Fruit fly (Drosophila melanogaster): Measurements from ENCODE around the gene Flacc.

The Flacc gene

DNA sequence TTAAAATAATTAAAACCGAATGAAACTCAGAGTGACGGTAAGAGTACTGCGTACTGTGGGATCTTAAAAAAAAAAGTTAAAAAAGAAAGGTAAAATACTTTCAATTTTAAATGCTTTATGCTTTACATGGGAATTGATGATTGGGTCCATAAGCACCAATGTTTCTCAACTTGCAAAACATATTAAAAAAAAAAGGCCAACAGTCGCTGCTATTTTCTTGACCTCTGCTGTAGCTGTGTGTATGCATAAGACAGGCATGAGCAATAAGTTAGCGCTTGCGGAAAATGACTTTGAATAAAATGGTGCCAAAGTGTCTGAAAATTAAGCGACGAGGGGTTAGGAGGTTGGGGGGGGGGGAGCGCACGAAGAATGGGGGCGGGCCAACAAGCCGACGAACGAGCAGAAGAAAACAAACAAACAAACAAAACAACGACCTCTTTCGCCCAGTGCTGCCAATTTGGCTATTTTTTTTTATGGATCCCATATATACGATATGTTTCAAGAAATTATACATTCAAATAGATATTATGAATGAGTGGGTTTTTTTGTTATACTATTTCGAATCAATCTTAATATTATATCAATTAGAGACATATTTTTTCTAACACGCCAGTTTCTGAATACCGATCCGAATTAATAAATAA lies 23.8 kb downstream of the Flacc start (continued):
- TF ChIP-seq CG11398 (GFP tag; optimal IDR thresholded peaks at IDR 0.05) (no peak), sisA (GFP tag; IDR thresholded peaks at IDR 0.05) (peak; percentile 57), tna (GFP tag; IDR thresholded peaks at IDR 0.05; ENCODE audit: partially characterized antibody) (no peak), HHEX (GFP tag; optimal IDR thresholded peaks at IDR 0.05) (peak; percentile 40), CG1602 (GFP tag; optimal IDR thresholded peaks at IDR 0.05) (peak; percentile 26), CG9727 (GFP tag; optimal IDR thresholded peaks at IDR 0.05) (peak; percentile 58), Blimp-1 (GFP tag; optimal IDR thresholded peaks at IDR 0.05) (peak; percentile 25), CG10267 (tag; optimal IDR thresholded peaks at IDR 0.05) (peak; percentile 34), nau (GFP tag; optimal IDR thresholded peaks at IDR 0.05) (no peak), pum (GFP tag; optimal IDR thresholded peaks at IDR 0.05) (no peak), Dad (GFP tag; optimal IDR thresholded peaks at IDR 0.05) (no peak), unpg (GFP tag; optimal IDR thresholded peaks at IDR 0.05) (no peak), CG17361 (GFP tag; IDR thresholded peaks at IDR 0.05) (peak; percentile 51; the same call in 2 of the 3 replicates), CG1233 (GFP tag; optimal IDR thresholded peaks at IDR 0.05) (peak; percentile 33), h (optimal IDR thresholded peaks at IDR 0.05) (no peak), jumu (GFP tag; optimal IDR thresholded peaks at IDR 0.05) (peak; percentile 12), eyg (GFP tag; optimal IDR thresholded peaks at IDR 0.05) (no peak), gro (GFP tag; optimal IDR thresholded peaks at IDR 0.05) (peak; percentile 5), ssp (GFP tag; IDR thresholded peaks at IDR 0.05) (0 out of 2 replicates have a peak, but pooled peaks have one; percentile 28), CG16863 (GFP tag; optimal IDR thresholded peaks at IDR 0.05) (peak; percentile 27), Nf-YA (GFP tag; IDR thresholded peaks at IDR 0.05) (0 out of 2 replicates have a peak, but pooled peaks have one; percentile 35), CG8089 (GFP tag; optimal IDR thresholded peaks at IDR 0.05) (peak; percentile 4), HmgZ (tag; optimal IDR thresholded peaks at IDR 0.05) (no peak), CG6175 (GFP tag; IDR thresholded peaks at IDR 0.05) (no peak), CG10979 (tag; optimal IDR thresholded peaks at IDR 0.05) (peak; percentile 32), CG6654 (GFP tag; optimal IDR thresholded peaks at IDR 0.05) (peak; percentile 14), B-H1 (GFP tag; IDR thresholded peaks at IDR 0.05) (peak; percentile 41; the same call in 1 of the 3 replicates), bcd (GFP tag; optimal IDR thresholded peaks at IDR 0.05) (peak; percentile 52), CG6813 (GFP tag; optimal IDR thresholded peaks at IDR 0.05) (peak; percentile 31), wdn (GFP tag; IDR thresholded peaks at IDR 0.05) (0 out of 2 replicates have a peak, but pooled peaks have one; percentile 25), dimm (GFP tag; IDR thresholded peaks at IDR 0.05) (no peak), CG17912 (GFP tag; optimal IDR thresholded peaks at IDR 0.05) (no peak), mam (GFP tag; optimal IDR thresholded peaks at IDR 0.05) (peak; percentile 46), trh (GFP tag; optimal IDR thresholded peaks at IDR 0.05) (no peak), Antp (GFP tag; optimal IDR thresholded peaks at IDR 0.05) (peak; percentile 41), caup (GFP tag; optimal IDR thresholded peaks at IDR 0.05; ENCODE audit: severe bottlenecking) (peak; percentile 40), seq (GFP tag; IDR thresholded peaks at IDR 0.05) (peak; percentile 62), CG1024 (GFP tag; IDR thresholded peaks at IDR 0.05) (peak; percentile 47; the same call in 1 of the 2 replicates), CG13296 (GFP tag; optimal IDR thresholded peaks at IDR 0.05) (peak; percentile 43), PHDP (tag; optimal IDR thresholded peaks at IDR 0.05) (peak; percentile 31), Oli (tag; optimal IDR thresholded peaks at IDR 0.05) (peak; percentile 55), jigr1 (GFP tag; IDR thresholded peaks at IDR 0.05) (0 out of 3 replicates have a peak, but pooled peaks have one; percentile 26), Nf-YB (GFP tag; optimal IDR thresholded peaks at IDR 0.05) (no peak), nom (GFP tag; optimal IDR thresholded peaks at IDR 0.05) (peak; percentile 45), gsb (GFP tag; IDR thresholded peaks at IDR 0.05) (peak; percentile 30; the same call in 1 of the 2 replicates), slp2 (GFP tag; optimal IDR thresholded peaks at IDR 0.05) (peak; percentile 35), Camta (GFP tag; optimal IDR thresholded peaks at IDR 0.05) (peak; percentile 42), ATbp (GFP tag; optimal IDR thresholded peaks at IDR 0.05) (peak; percentile 6), NfI (GFP tag; optimal IDR thresholded peaks at IDR 0.05) (no peak), corto (GFP tag; optimal IDR thresholded peaks at IDR 0.05) (no peak)
